Worm (Caenorhabditis elegans): ENCODE data around the gene rol-3.

ce11 chrV:8281646-8282045 lies 43.4 kb upstream of the rol-3 start:
- TF ChIP-seq dao-5 (tag; optimal IDR thresholded peaks at IDR 0.05) (no peak), him-1 (tag; optimal IDR thresholded peaks at IDR 0.05) (no peak)

Measured in whole organism, L4/young adult.